Worm (Caenorhabditis elegans) whole organism, late embryonic: Measurements from ENCODE around the gene pars-1.

ENCODE experiments used
- dve-1 ChIP-seq: sonication (generic microtip); optimal IDR thresholded peaks from 2 replicates; lab custom pipeline; 2017; ENCODE audit warnings: antibody characterized with exemption, mild to moderate bottlenecking, missing genetic modification characterization, missing compliant biosample characterization
- elt-2 ChIP-seq: sonication (generic microtip); optimal IDR thresholded peaks from 2 replicates; lab custom pipeline; 2016; ENCODE audit warnings: missing genetic modification reagents, missing genetic modification characterization, missing compliant biosample characterization
- nhr-11 ChIP-seq: fragments of 150-350 bp; optimal IDR thresholded peaks from 2 replicates; lab custom pipeline; 2014; ENCODE audit warnings: missing biosample characterization, missing genetic modification characterization

pars-1 gene

DNA sequence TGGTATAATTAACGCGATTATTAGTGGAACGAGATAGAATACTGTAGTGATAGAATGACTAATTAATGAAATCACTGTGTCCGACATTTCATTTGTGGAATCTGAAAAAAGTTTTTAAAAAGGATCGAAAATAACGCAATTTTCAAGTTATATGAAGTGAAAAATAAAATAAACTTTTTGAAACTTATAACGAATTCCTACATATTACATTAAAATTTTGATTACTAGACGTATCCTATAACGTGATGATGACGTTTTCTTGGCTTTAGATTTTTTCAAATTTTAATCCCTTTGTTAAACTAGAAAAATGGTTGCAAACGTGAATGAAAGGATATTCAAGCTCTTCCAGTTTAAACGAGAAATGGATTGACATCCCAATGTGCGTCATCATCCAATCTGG, 51.6 kb downstream of the pars-1 start, which contains the start of gene algn-11:
TSS of gene algn-11 (minus strand) at position 101 of the 400 bp plus-strand sequence.
- TF ChIP-seq dve-1 (no peak), nhr-11 (tag; lab: Kevin White, UChicago) (no peak), elt-2 (no peak)
